Fruit fly (Drosophila melanogaster) whole organism, embryonic: ENCODE results near the gene eIF4G2.
A peak's percentile ranks its signal among the peaks of the same experiment; 100 is the strongest.

Experiments
- B-H2 ChIP-seq: fragments of 200-800 bp; sonication (Bioruptor generic); optimal IDR thresholded peaks from 2 replicates; lab custom pipeline; 2018; ENCODE audit warnings: missing biosample characterization, mild to moderate bottlenecking, missing genetic modification characterization
- BEAF-32 ChIP-seq: fragments of 200-800 bp; sonication (Bioruptor generic); optimal IDR thresholded peaks from 3 replicates; lab custom pipeline; 2017; ENCODE audit warnings: missing biosample characterization, missing genetic modification characterization, mild to moderate bottlenecking, moderate library complexity, missing genetic modification reagents
- Bgb ChIP-seq: fragments of 200-800 bp; sonication (Bioruptor generic); IDR thresholded peaks from 2 replicates; pipeline ENCODE4 v1.3.6; 2022; ENCODE audit warnings: missing biosample characterization, missing genetic modification characterization; ENCODE audit not compliant: partially characterized antibody
- CG11560 ChIP-seq: fragments of 200-800 bp; sonication (Bioruptor generic); IDR thresholded peaks from 3 replicates; pipeline ENCODE4 v1.3.6; 2022; ENCODE audit warnings: missing biosample characterization, missing genetic modification characterization
- CG12071 ChIP-seq: fragments of 200-800 bp; sonication (Bioruptor generic); optimal IDR thresholded peaks from 3 replicates; lab custom pipeline; 2018; ENCODE audit warnings: missing biosample characterization, mild to moderate bottlenecking, missing genetic modification characterization
- CG13296 ChIP-seq: fragments of 200-800 bp; sonication (Bioruptor generic); optimal IDR thresholded peaks from 3 replicates; lab custom pipeline; 2018; ENCODE audit warnings: missing biosample characterization, mild to moderate bottlenecking, missing genetic modification characterization
- CG13775 ChIP-seq: fragments of 200-800 bp; sonication (Bioruptor generic); optimal IDR thresholded peaks from 3 replicates; lab custom pipeline; 2017; ENCODE audit warnings: missing biosample characterization, mild to moderate bottlenecking, missing genetic modification characterization
- CG14050 ChIP-seq: fragments of 200-800 bp; sonication (Bioruptor generic); IDR thresholded peaks from 3 replicates; pipeline ENCODE4 v1.3.6; 2022; ENCODE audit warnings: missing biosample characterization, missing genetic modification characterization
- CG14860 ChIP-seq: fragments of 200-800 bp; sonication (Bioruptor generic); IDR thresholded peaks from 3 replicates; pipeline ENCODE4 v1.3.6; 2022; ENCODE audit warnings: missing biosample characterization, missing genetic modification characterization; ENCODE audit not compliant: partially characterized antibody
- CG15011 ChIP-seq: fragments of 200-800 bp; sonication (Bioruptor generic); optimal IDR thresholded peaks from 3 replicates; lab custom pipeline; 2018; ENCODE audit warnings: missing biosample characterization, mild to moderate bottlenecking, missing genetic modification characterization
- CG15479 ChIP-seq: fragments of 200-800 bp; sonication (Bioruptor generic); optimal IDR thresholded peaks from 3 replicates; lab custom pipeline; 2019; ENCODE audit warnings: missing biosample characterization, mild to moderate bottlenecking, missing genetic modification characterization, moderate library complexity
- CG32772 ChIP-seq: fragments of 200-800 bp; sonication (Bioruptor generic); IDR thresholded peaks from 2 replicates; pipeline ENCODE4 v1.3.6; 2022; ENCODE audit warnings: missing biosample characterization, missing genetic modification characterization
- CG5245 ChIP-seq: fragments of 200-800 bp; sonication (Bioruptor generic); optimal IDR thresholded peaks from 3 replicates; lab custom pipeline; 2016; ENCODE audit warnings: missing biosample characterization, missing genetic modification characterization
- CG6175 ChIP-seq: fragments of 200-800 bp; sonication (Bioruptor generic); IDR thresholded peaks from 3 replicates; pipeline ENCODE4 v1.3.6; 2022; ENCODE audit warnings: missing biosample characterization, missing genetic modification characterization
- CG6813 ChIP-seq: fragments of 200-800 bp; sonication (Bioruptor generic); optimal IDR thresholded peaks from 2 replicates; lab custom pipeline; 2017; ENCODE audit warnings: missing biosample characterization, missing genetic modification characterization, mild to moderate bottlenecking, moderate library complexity, missing genetic modification reagents
- CG7786 ChIP-seq: fragments of 200-800 bp; sonication (Bioruptor generic); optimal IDR thresholded peaks from 2 replicates; lab custom pipeline; 2016; ENCODE audit warnings: missing biosample characterization, missing genetic modification characterization
- CG7987 ChIP-seq: fragments of 200-800 bp; sonication (Bioruptor generic); optimal IDR thresholded peaks from 2 replicates; lab custom pipeline; 2018; ENCODE audit warnings: missing biosample characterization, mild to moderate bottlenecking, missing genetic modification characterization, moderate library complexity
- CG8924 ChIP-seq: fragments of 200-800 bp; optimal IDR thresholded peaks from 3 replicates; lab custom pipeline; 2019; ENCODE audit warnings: missing biosample characterization, mild to moderate bottlenecking, missing genetic modification characterization, moderate library complexity
- Dbx ChIP-seq: fragments of 200-800 bp; sonication (Bioruptor generic); IDR thresholded peaks from 3 replicates; pipeline ENCODE4 v1.3.6; 2022; ENCODE audit warnings: missing biosample characterization, missing genetic modification characterization
- Ets65A ChIP-seq: fragments of 200-800 bp; sonication (Bioruptor generic); peaks from one replicate; lab custom pipeline; 2016; ENCODE audit warnings: missing biosample characterization, missing genetic modification characterization
- Hr39 ChIP-seq: fragments of >200 bp; optimal IDR thresholded peaks from 2 replicates; lab custom pipeline; 2017
- Hsf ChIP-seq: fragments of 200-800 bp; sonication (Bioruptor generic); optimal IDR thresholded peaks from 3 replicates; lab custom pipeline; 2016; ENCODE audit warnings: missing biosample characterization, missing genetic modification characterization
- Mad ChIP-seq: fragments of 200-800 bp; sonication (Bioruptor generic); optimal IDR thresholded peaks from 2 replicates; lab custom pipeline; 2016; ENCODE audit warnings: missing biosample characterization, missing genetic modification characterization
- Mrtf ChIP-seq: fragments of 200-800 bp; sonication (Bioruptor generic); IDR thresholded peaks from 3 replicates; pipeline ENCODE4 v1.3.6; 2022; ENCODE audit warnings: missing biosample characterization, missing genetic modification characterization
- Nf-YA ChIP-seq: fragments of 200-800 bp; sonication (Bioruptor generic); IDR thresholded peaks from 2 replicates; pipeline ENCODE4 v1.3.6; 2022; ENCODE audit warnings: missing biosample characterization, missing genetic modification characterization
- Ptx1 ChIP-seq: fragments of 200-800 bp; sonication (Bioruptor generic); IDR thresholded peaks from 2 replicates; pipeline ENCODE4 v1.3.6; 2022; ENCODE audit warnings: missing biosample characterization, missing genetic modification characterization
- Sox102F ChIP-seq: fragments of 200-800 bp; sonication (Bioruptor generic); optimal IDR thresholded peaks from 2 replicates; lab custom pipeline; 2018; ENCODE audit warnings: missing biosample characterization, mild to moderate bottlenecking, missing genetic modification characterization, moderate library complexity
- Spps ChIP-seq: fragments of 200-800 bp; sonication (Bioruptor generic); optimal IDR thresholded peaks from 2 replicates; lab custom pipeline; 2018; ENCODE audit warnings: missing biosample characterization, mild to moderate bottlenecking, missing genetic modification characterization
- Stat92E ChIP-seq, 3 experiments: fragments of >200 bp in 2 of 3; fragments of 200-800 bp in 1 of 3; sonication (Bioruptor generic) in 1 of 3; optimal IDR thresholded peaks; 2 replicates each; lab custom pipeline; 2017 to 2019; ENCODE audit warnings: missing biosample characterization in 3 of 3, missing genetic modification characterization in 3 of 3, mild to moderate bottlenecking in 1 of 3, moderate library complexity in 1 of 3
- Trl ChIP-seq, 3 experiments: fragments of >200 bp in 2 of 3; fragments of 200-800 bp in 1 of 3; sonication (Bioruptor generic) in 1 of 3; optimal IDR thresholded peaks; 2 replicates in 1 of 3; 3 replicates in 2 of 3; lab custom pipeline; 2016 to 2017; ENCODE audit warnings: missing biosample characterization in 1 of 3, missing genetic modification characterization in 1 of 3
- amos ChIP-seq: fragments of 200-800 bp; sonication (Bioruptor generic); IDR thresholded peaks from 2 replicates; pipeline ENCODE4 v1.3.6; 2022; ENCODE audit warnings: missing biosample characterization, missing genetic modification characterization; ENCODE audit not compliant: partially characterized antibody
- ase ChIP-seq: fragments of 200-800 bp; sonication (Bioruptor generic); IDR thresholded peaks from 3 replicates; pipeline ENCODE4 v1.3.6; 2022; ENCODE audit warnings: missing biosample characterization, missing genetic modification characterization
- az2 ChIP-seq: fragments of 200-800 bp; sonication (Bioruptor generic); optimal IDR thresholded peaks from 3 replicates; lab custom pipeline; 2016; ENCODE audit warnings: missing biosample characterization, missing genetic modification characterization
- br ChIP-seq: fragments of >200 bp; optimal IDR thresholded peaks from 2 replicates; lab custom pipeline; 2017
- danr ChIP-seq: fragments of 200-800 bp; sonication (Bioruptor generic); IDR thresholded peaks from 2 replicates; pipeline ENCODE4 v1.3.6; 2022; ENCODE audit warnings: missing biosample characterization, missing genetic modification characterization
- h ChIP-seq: fragments of >200 bp; optimal IDR thresholded peaks from 2 replicates; lab custom pipeline; 2017
- hkb ChIP-seq, 2 experiments: fragments of 200-800 bp in 1 of 2; fragments of >200 bp in 1 of 2; sonication (Bioruptor generic) in 1 of 2; IDR thresholded peaks in 1 of 2; optimal IDR thresholded peaks in 1 of 2; 2 replicates each; pipeline versions ENCODE4 v1.3.6 to Lab custom; 2017 to 2022; ENCODE audit warnings: missing biosample characterization in 1 of 2, missing genetic modification characterization in 1 of 2
- ind ChIP-seq: fragments of 200-800 bp; sonication (Bioruptor generic); optimal IDR thresholded peaks from 3 replicates; lab custom pipeline; 2016; ENCODE audit warnings: missing biosample characterization, missing genetic modification characterization
- kay ChIP-seq: fragments of 200-800 bp; sonication (Bioruptor generic); optimal IDR thresholded peaks from 2 replicates; lab custom pipeline; 2016; ENCODE audit warnings: missing biosample characterization, missing genetic modification characterization
- luna ChIP-seq: fragments of 200-800 bp; sonication (Bioruptor generic); optimal IDR thresholded peaks from 2 replicates; lab custom pipeline; 2016; ENCODE audit warnings: missing biosample characterization, missing genetic modification characterization
- mirr ChIP-seq: fragments of 200-800 bp; sonication (Bioruptor generic); optimal IDR thresholded peaks from 3 replicates; lab custom pipeline; 2018; ENCODE audit warnings: missing biosample characterization, mild to moderate bottlenecking, missing genetic modification characterization
- odd ChIP-seq: fragments of 200-800 bp; sonication (Bioruptor generic); optimal IDR thresholded peaks from 2 replicates; lab custom pipeline; 2017; ENCODE audit warnings: missing biosample characterization, mild to moderate bottlenecking, missing genetic modification characterization
- otp ChIP-seq: fragments of 200-800 bp; sonication (Bioruptor generic); IDR thresholded peaks from 3 replicates; pipeline ENCODE4, ENCODE4 v1.3.6; 2022; ENCODE audit warnings: missing biosample characterization, missing genetic modification characterization
- pros ChIP-seq: fragments of 200-800 bp; sonication (Bioruptor generic); optimal IDR thresholded peaks from 3 replicates; lab custom pipeline; 2019; ENCODE audit warnings: missing biosample characterization, mild to moderate bottlenecking, missing genetic modification characterization, moderate library complexity
- repo ChIP-seq: fragments of 200-800 bp; sonication (Bioruptor generic); optimal IDR thresholded peaks from 2 replicates; lab custom pipeline; 2016; ENCODE audit warnings: missing biosample characterization, missing genetic modification characterization
- row ChIP-seq: fragments of 200-800 bp; sonication (Bioruptor generic); IDR thresholded peaks from 3 replicates; pipeline ENCODE4 v1.3.6; 2022; ENCODE audit warnings: missing biosample characterization, missing genetic modification characterization
- sd ChIP-seq: fragments of 200-800 bp; sonication (Bioruptor generic); optimal IDR thresholded peaks from 3 replicates; lab custom pipeline; 2018; ENCODE audit warnings: missing biosample characterization, mild to moderate bottlenecking, missing genetic modification characterization, moderate library complexity
- so ChIP-seq: fragments of 200-800 bp; sonication (Bioruptor generic); IDR thresholded peaks from 3 replicates; pipeline ENCODE4 v1.3.6; 2022; ENCODE audit warnings: missing biosample characterization, missing genetic modification characterization
- tgo ChIP-seq: fragments of 200-800 bp; sonication (Bioruptor generic); IDR thresholded peaks from 3 replicates; pipeline ENCODE4 v1.3.6; 2022; ENCODE audit warnings: missing biosample characterization, missing genetic modification characterization
- tx ChIP-seq: fragments of 200-800 bp; sonication (Bioruptor generic); optimal IDR thresholded peaks from 2 replicates; lab custom pipeline; 2016; ENCODE audit warnings: missing biosample characterization, missing genetic modification characterization
- vfl ChIP-seq: fragments of 200-800 bp; sonication (Bioruptor generic); optimal IDR thresholded peaks from 2 replicates; lab custom pipeline; 2016; ENCODE audit warnings: missing biosample characterization, missing genetic modification characterization

Gene eIF4G2

DNA sequence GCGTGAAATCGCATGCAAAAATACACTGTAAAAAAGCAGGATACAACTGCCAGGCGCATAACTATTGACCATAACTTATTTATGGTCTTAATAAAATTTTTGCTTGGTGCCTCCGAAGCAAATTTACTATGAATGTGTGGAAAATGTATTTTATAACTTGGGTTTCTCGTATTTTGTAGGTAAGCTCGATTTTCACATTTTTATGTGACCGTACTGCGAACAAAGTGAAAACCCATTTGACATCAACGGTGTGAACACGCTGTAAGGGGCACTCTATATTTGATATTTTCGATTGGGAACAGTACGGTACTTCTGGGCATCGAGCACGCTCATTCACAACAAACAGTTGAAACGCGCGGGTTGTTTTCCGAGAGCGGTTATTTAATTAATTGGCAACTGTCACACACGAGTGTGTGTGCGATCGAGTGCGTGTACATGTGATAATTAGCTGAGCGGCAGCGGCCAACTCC lies 37.5 kb downstream of the eIF4G2 start, which contains the start of the genes Nup98-96 and mbc (continued):
- peak; percentile 86 for TF ChIP-seq CG32772 (GFP tag; lab: Robert Waterston, UW)
- no peak for TF ChIP-seq CG14860 (GFP tag; lab: Robert Waterston, UW)
- TF ChIP-seq az2 (GFP tag; lab: Kevin White, UChicago), result peak; percentile 86
- peak; percentile 73 for TF ChIP-seq ase (GFP tag; lab: Robert Waterston, UW)
- TF ChIP-seq row (GFP tag; lab: Robert Waterston, UW), result peak; percentile 98
- TF ChIP-seq CG12071 (GFP tag; lab: Kevin White, UChicago), result peak; percentile 17
- TF ChIP-seq CG6813 (GFP tag; lab: Kevin White, UChicago), result peak; percentile 60
- peak; percentile 84 for TF ChIP-seq Mrtf
- TF ChIP-seq CG14050 (GFP tag; lab: Robert Waterston, UW), result peak; percentile 71; the same call in 2 of the 3 replicates
- TF ChIP-seq sd, result peak; percentile 76
- peak in 1 of 2 experiments; percentile 24 for TF ChIP-seq Trl (optimal IDR thresholded peaks at IDR 0.05; lab: Kevin White, UChicago)
- TF ChIP-seq Trl (GFP tag; optimal IDR thresholded peaks at IDR 0.05; lab: Kevin White, UChicago), result peak; percentile 90
- TF ChIP-seq odd, result peak; percentile 47
- peak; percentile 80 for TF ChIP-seq BEAF-32 (GFP tag; lab: Kevin White, UChicago)
- TF ChIP-seq danr, result peak; percentile 73; the same call in 1 of the 2 replicates
- TF ChIP-seq so (GFP tag; lab: Robert Waterston, UW), result no peak
- peak; percentile 86 for TF ChIP-seq Mad (GFP tag; lab: Kevin White, UChicago)
- peak; percentile 83 for TF ChIP-seq luna (GFP tag; lab: Kevin White, UChicago)
- peak; percentile 75 for TF ChIP-seq CG7987 (GFP tag; lab: Kevin White, UChicago)
- TF ChIP-seq otp (GFP tag; lab: Robert Waterston, UW), result peak; percentile 81
- peak; percentile 83 for TF ChIP-seq Sox102F (GFP tag; lab: Kevin White, UChicago)
- peak; percentile 91 for TF ChIP-seq tx (GFP tag; lab: Kevin White, UChicago)
- peak; percentile 45 for TF ChIP-seq CG13296 (GFP tag; lab: Kevin White, UChicago)
- no peak for TF ChIP-seq h (lab: Kevin White, UChicago)
- no peak for TF ChIP-seq Hr39 (lab: Kevin White, UChicago)
- TF ChIP-seq Dbx (GFP tag; lab: Robert Waterston, UW), result peak; percentile 89
- TF ChIP-seq hkb (optimal IDR thresholded peaks at IDR 0.05; lab: Kevin White, UChicago), result peak; percentile 99
- peak; percentile 61; the same call in 1 of the 2 replicates for TF ChIP-seq hkb (GFP tag; IDR thresholded peaks at IDR 0.05; lab: Robert Waterston, UW)
- peak; percentile 71 for TF ChIP-seq kay (GFP tag; lab: Kevin White, UChicago)
- TF ChIP-seq amos (GFP tag; lab: Robert Waterston, UW), result peak; percentile 39
- peak; percentile 59 for TF ChIP-seq CG15479
- TF ChIP-seq repo (GFP tag; lab: Kevin White, UChicago), result peak; percentile 81
- peak; percentile 78 for TF ChIP-seq mirr
- TF ChIP-seq br, result no peak
- TF ChIP-seq Ptx1 (GFP tag; lab: Robert Waterston, UW), result peak; percentile 91
- peak; percentile 99 for TF ChIP-seq Ets65A (GFP tag; lab: Kevin White, UChicago)
- TF ChIP-seq CG8924 (tag; lab: Kevin White, UChicago), result peak; percentile 83
- peak; percentile 81 for TF ChIP-seq CG11560
- peak; percentile 63 for TF ChIP-seq CG5245 (GFP tag; lab: Kevin White, UChicago)
- peak; percentile 63; the same call in 1 of the 2 replicates for TF ChIP-seq Bgb
- TF ChIP-seq pros (GFP tag; lab: Kevin White, UChicago), result no peak
- peak; percentile 27 for TF ChIP-seq CG15011 (GFP tag; lab: Kevin White, UChicago)
- TF ChIP-seq CG13775 (GFP tag; lab: Kevin White, UChicago), result peak; percentile 92
- peak; percentile 83 for TF ChIP-seq tgo (GFP tag; lab: Robert Waterston, UW)
- peak; percentile 54 for TF ChIP-seq B-H2 (GFP tag; lab: Kevin White, UChicago)
- no peak for TF ChIP-seq Nf-YA
- TF ChIP-seq CG7786 (GFP tag; lab: Kevin White, UChicago), result peak; percentile 92
- peak in 1 of 3 experiments; percentile 70 for TF ChIP-seq Stat92E (GFP tag; optimal IDR thresholded peaks at IDR 0.05; lab: Kevin White, UChicago)
- peak; percentile 89 for TF ChIP-seq ind (GFP tag; lab: Kevin White, UChicago)
- peak; percentile 94 for TF ChIP-seq Hsf
- peak; percentile 61 for TF ChIP-seq Spps (tag; lab: Kevin White, UChicago)
- peak; percentile 62 for TF ChIP-seq vfl (GFP tag; lab: Kevin White, UChicago)
- TF ChIP-seq CG6175 (GFP tag; lab: Robert Waterston, UW), result peak; percentile 43; the same call in 1 of the 3 replicates
